Worm (Caenorhabditis elegans) whole organism, L4 larva: ENCODE results near the gene Y46G5A.28.

Experiments
- Y105C5A.15 ChIP-seq: fragments of 200-800 bp; sonication (Bioruptor generic); IDR thresholded peaks from 2 replicates; pipeline ENCODE4 v1.3.6; 2022; ENCODE audit warnings: missing genetic modification characterization, missing compliant biosample characterization
- aha-1 ChIP-seq: fragments of 150-350 bp; peaks from one replicate; lab custom pipeline; 2014; ENCODE audit warnings: missing biosample characterization, missing genetic modification characterization
- aly-2 ChIP-seq: sonication (generic microtip); optimal IDR thresholded peaks from 2 replicates; lab custom pipeline; 2018; ENCODE audit warnings: missing biosample characterization, missing genetic modification characterization
- ceh-32 ChIP-seq: sonication (generic microtip); optimal IDR thresholded peaks from 2 replicates; lab custom pipeline; 2016; ENCODE audit warnings: mild to moderate bottlenecking, missing genetic modification characterization, missing compliant biosample characterization; ENCODE audit not compliant: poor library complexity
- ceh-44 ChIP-seq: fragments of 200-800 bp; sonication (Bioruptor generic); IDR thresholded peaks from 2 replicates; pipeline ENCODE4 v1.3.6; 2022; ENCODE audit warnings: missing genetic modification reagents, missing genetic modification characterization, missing compliant biosample characterization
- ces-1 ChIP-seq: fragments of 150-350 bp; sonication (generic microtip); optimal IDR thresholded peaks from 4 replicates; lab custom pipeline; 2014; ENCODE audit warnings: missing biosample characterization, missing genetic modification reagents, missing genetic modification characterization
- daf-19 ChIP-seq: fragments of 200-800 bp; sonication (Bioruptor generic); conservative IDR thresholded peaks from 2 replicates; pipeline ENCODE4 v1.3.6; 2022; ENCODE audit warnings: missing genetic modification characterization, missing compliant biosample characterization
- daf-8 ChIP-seq: fragments of 200-800 bp; sonication (Bioruptor generic); IDR thresholded peaks from 2 replicates; pipeline ENCODE4 v1.3.6; 2022; ENCODE audit warnings: missing genetic modification characterization, missing compliant biosample characterization
- dmd-6 ChIP-seq: fragments of 200-800 bp; sonication (Bioruptor generic); IDR thresholded peaks from 2 replicates; pipeline ENCODE4 v1.3.6; 2022; ENCODE audit warnings: missing genetic modification reagents, missing genetic modification characterization, missing compliant biosample characterization
- dmd-9 ChIP-seq: fragments of 200-800 bp; sonication (Bioruptor generic); IDR thresholded peaks from 2 replicates; pipeline ENCODE4 v1.3.6; 2022; ENCODE audit warnings: missing genetic modification reagents, missing genetic modification characterization, missing compliant biosample characterization
- duxl-1 ChIP-seq: sonication (generic microtip); optimal IDR thresholded peaks from 2 replicates; lab custom pipeline; 2016; ENCODE audit warnings: mild to moderate bottlenecking, missing genetic modification characterization, moderate library complexity, missing compliant biosample characterization; ENCODE audit not compliant: poor library complexity
- egl-27 ChIP-seq: sonication (generic microtip); optimal IDR thresholded peaks from 3 replicates; lab custom pipeline; 2017; ENCODE audit warnings: missing biosample characterization, missing genetic modification reagents, missing genetic modification characterization
- hif-1 ChIP-seq, 2 experiments: sonication (generic microtip); optimal IDR thresholded peaks; 2 replicates each; lab custom pipeline; 2016 to 2017; ENCODE audit warnings: missing compliant biosample characterization in 2 of 2, missing genetic modification characterization in 2 of 2, missing genetic modification reagents in 2 of 2, missing genotype in 2 of 2, mild to moderate bottlenecking in 1 of 2
- hlh-11 ChIP-seq: fragments of 200-800 bp; sonication (Bioruptor generic); optimal IDR thresholded peaks from 2 replicates; lab custom pipeline; 2018; ENCODE audit warnings: mild to moderate bottlenecking, missing genetic modification characterization, missing compliant biosample characterization
- hmg-1.1 ChIP-seq: fragments of 200-800 bp; sonication (Bioruptor generic); IDR thresholded peaks from 2 replicates; pipeline ENCODE4 v1.3.6; 2022; ENCODE audit warnings: missing genetic modification reagents, missing genetic modification characterization, missing compliant biosample characterization
- lim-7 ChIP-seq: fragments of 200-800 bp; sonication (Bioruptor generic); IDR thresholded peaks from 2 replicates; pipeline ENCODE4 v1.3.6; 2022; ENCODE audit warnings: missing genetic modification characterization, missing compliant biosample characterization
- lin-13 ChIP-seq: fragments of 150-350 bp; optimal IDR thresholded peaks from 2 replicates; lab custom pipeline; 2014; ENCODE audit warnings: missing biosample characterization, missing genetic modification reagents, missing genetic modification characterization
- lin-38 ChIP-seq: fragments of 200-800 bp; sonication (Bioruptor generic); IDR thresholded peaks from 2 replicates; pipeline ENCODE4 v1.3.6; 2022; ENCODE audit warnings: missing genetic modification reagents, missing genetic modification characterization, missing compliant biosample characterization
- mdt-29 ChIP-seq: fragments of 200-800 bp; sonication (Bioruptor generic); IDR thresholded peaks from 2 replicates; pipeline ENCODE4 v1.3.6; 2022; ENCODE audit warnings: missing genetic modification reagents, missing genetic modification characterization, missing compliant biosample characterization
- mep-1 ChIP-seq: fragments of 150-350 bp; sonication (generic microtip); optimal IDR thresholded peaks from 3 replicates; lab custom pipeline; 2014; ENCODE audit warnings: missing biosample characterization, missing genetic modification characterization
- mxl-3 ChIP-seq: fragments of 200-800 bp; sonication (Bioruptor generic); optimal IDR thresholded peaks from 2 replicates; lab custom pipeline; 2018; ENCODE audit warnings: mild to moderate bottlenecking, missing genetic modification characterization, missing compliant biosample characterization
- nhr-111 ChIP-seq: fragments of 200-800 bp; sonication (Bioruptor generic); optimal IDR thresholded peaks from 2 replicates; lab custom pipeline; 2018; ENCODE audit warnings: mild to moderate bottlenecking, missing genetic modification characterization, missing compliant biosample characterization
- nhr-28 ChIP-seq: fragments of 150-350 bp; optimal IDR thresholded peaks from 2 replicates; lab custom pipeline; 2014; ENCODE audit warnings: missing biosample characterization, missing genetic modification characterization
- pha-4 ChIP-seq, 2 experiments: fragments of 150-350 bp in 1 of 2; fragments of 200-800 bp in 1 of 2; sonication (Bioruptor generic) in 1 of 2; IDR thresholded peaks in 1 of 2; optimal IDR thresholded peaks in 1 of 2; 2 replicates each; pipeline versions ENCODE4 v1.3.6 to Lab custom; 2014 to 2022; ENCODE audit warnings: missing genetic modification characterization in 2 of 2, missing genetic modification reagents in 2 of 2, missing biosample characterization in 1 of 2, missing compliant biosample characterization in 1 of 2
- pqm-1 ChIP-seq: sonication (generic microtip); optimal IDR thresholded peaks from 2 replicates; lab custom pipeline; 2017; ENCODE audit warnings: missing biosample characterization, missing genetic modification characterization
- saeg-2 ChIP-seq: fragments of 200-800 bp; sonication (Bioruptor generic); IDR thresholded peaks from 2 replicates; pipeline ENCODE4 v1.3.6; 2022; ENCODE audit warnings: missing genetic modification reagents, missing genetic modification characterization, missing compliant biosample characterization
- skn-1 ChIP-seq: fragments of 150-350 bp; optimal IDR thresholded peaks from 2 replicates; lab custom pipeline; 2014; ENCODE audit warnings: missing biosample characterization, missing genetic modification characterization
- spr-3 ChIP-seq: fragments of 200-800 bp; sonication (Bioruptor generic); optimal IDR thresholded peaks from 2 replicates; lab custom pipeline; 2018; ENCODE audit warnings: mild to moderate bottlenecking, missing genetic modification characterization, missing compliant biosample characterization
- vab-7 ChIP-seq: fragments of 200-800 bp; sonication (Bioruptor generic); IDR thresholded peaks from 2 replicates; pipeline ENCODE4 v1.3.6; 2022; ENCODE audit warnings: missing genetic modification reagents, missing genetic modification characterization, missing compliant biosample characterization
- ztf-11 ChIP-seq: fragments of 150-350 bp; optimal IDR thresholded peaks from 2 replicates; lab custom pipeline; 2014; ENCODE audit warnings: missing biosample characterization, missing genetic modification characterization
- ztf-7 ChIP-seq: fragments of 150-350 bp; optimal IDR thresholded peaks from 2 replicates; lab custom pipeline; 2014; ENCODE audit warnings: missing biosample characterization, missing genetic modification characterization

Gene Y46G5A.28

ce11 chrII:12897361-12897760, 47.1 kb downstream of the Y46G5A.28 start (continued):
- TF ChIP-seq lin-13 (no peak), aha-1 (tag; lab: Kevin White, UChicago) (peak; percentile 93)

ce11 chrII:12897942-12898341, 47.7 kb downstream of the Y46G5A.28 start, which contains the start of gene clec-64:
Gene clec-64 (plus strand): TSS chrII:12898242.
- no peak for TF ChIP-seq mxl-3
- no peak for TF ChIP-seq egl-27 (tag; lab: Kevin White, UChicago)
- no peak for TF ChIP-seq spr-3 (GFP tag; lab: Kevin White, UChicago)
- no peak for TF ChIP-seq ces-1 (GFP tag; lab: Kevin White, UChicago)
- no peak for TF ChIP-seq daf-8 (GFP tag; lab: Robert Waterston, UW)
- no peak for TF ChIP-seq aly-2 (tag; lab: Kevin White, UChicago)
- no peak for TF ChIP-seq mdt-29 (GFP tag; lab: Robert Waterston, UW)
- no peak for TF ChIP-seq duxl-1 (tag; lab: Kevin White, UChicago)

DNA sequence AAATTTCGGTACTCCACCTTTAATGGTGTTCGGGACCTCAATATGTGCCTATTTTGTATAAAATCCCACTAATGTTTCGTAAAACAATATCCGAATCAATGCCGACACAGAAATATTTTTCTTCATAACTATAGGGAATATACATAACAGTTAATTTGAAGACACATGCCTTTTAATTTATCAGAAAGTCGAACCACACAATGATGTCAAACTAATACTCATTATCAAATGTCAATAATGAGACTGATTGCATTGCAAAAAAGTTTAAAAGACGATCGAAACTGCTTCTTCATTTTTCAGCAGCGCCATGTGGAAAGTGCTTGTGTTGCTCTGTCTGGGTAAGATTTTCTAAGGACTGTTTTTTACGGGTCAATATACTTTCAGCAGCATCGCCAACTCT, 50.8 kb downstream of the Y46G5A.28 start, which contains the start of gene clec-65:
Gene clec-65, plus strand, starts transcription at position 301 of the 400 bp plus-strand sequence.
- TF ChIP-seq dmd-6 = peak; percentile 12; the same call in 1 of the 2 replicates
- TF ChIP-seq skn-1 = no peak
- no peak for TF ChIP-seq lim-7 (GFP tag; lab: Robert Waterston, UW)
- no peak for TF ChIP-seq hif-1 (tag; optimal IDR thresholded peaks at IDR 0.05; lab: Kevin White, UChicago)
- no peak for TF ChIP-seq saeg-2
- TF ChIP-seq ceh-32 (tag; lab: Kevin White, UChicago) = no peak
- TF ChIP-seq hlh-11 (tag; lab: Kevin White, UChicago) = peak; percentile 2
- no peak for TF ChIP-seq spr-3 (GFP tag; lab: Kevin White, UChicago)
- TF ChIP-seq daf-19 (GFP tag; lab: Robert Waterston, UW) = no peak
- TF ChIP-seq mep-1 = no peak
- TF ChIP-seq aly-2 (tag; lab: Kevin White, UChicago) = no peak
- no peak for TF ChIP-seq ztf-7 (tag; lab: Kevin White, UChicago)
- TF ChIP-seq pha-4 (GFP tag; IDR thresholded peaks at IDR 0.05; lab: Robert Waterston, UW) = no peak
- TF ChIP-seq pha-4 (tag; optimal IDR thresholded peaks at IDR 0.05; lab: Kevin White, UChicago) = no peak
- peak; percentile 47 for TF ChIP-seq pqm-1
- no peak for TF ChIP-seq dmd-9
- no peak for TF ChIP-seq Y105C5A.15 (GFP tag; lab: Robert Waterston, UW)
- TF ChIP-seq nhr-28 (tag; lab: Kevin White, UChicago) = peak; percentile 39
- no peak for TF ChIP-seq hmg-1.1
- no peak for TF ChIP-seq ztf-11 (tag; lab: Kevin White, UChicago)
- no peak for TF ChIP-seq lin-38
- no peak for TF ChIP-seq nhr-111 (GFP tag; lab: Kevin White, UChicago)
- no peak for TF ChIP-seq vab-7 (GFP tag; lab: Robert Waterston, UW)
- TF ChIP-seq ceh-44 (GFP tag; lab: Robert Waterston, UW) = no peak
- TF ChIP-seq, all 104 proteins: peak for 4
